Worm (Caenorhabditis elegans): ENCODE data around the gene F07H5.13.

DNA sequence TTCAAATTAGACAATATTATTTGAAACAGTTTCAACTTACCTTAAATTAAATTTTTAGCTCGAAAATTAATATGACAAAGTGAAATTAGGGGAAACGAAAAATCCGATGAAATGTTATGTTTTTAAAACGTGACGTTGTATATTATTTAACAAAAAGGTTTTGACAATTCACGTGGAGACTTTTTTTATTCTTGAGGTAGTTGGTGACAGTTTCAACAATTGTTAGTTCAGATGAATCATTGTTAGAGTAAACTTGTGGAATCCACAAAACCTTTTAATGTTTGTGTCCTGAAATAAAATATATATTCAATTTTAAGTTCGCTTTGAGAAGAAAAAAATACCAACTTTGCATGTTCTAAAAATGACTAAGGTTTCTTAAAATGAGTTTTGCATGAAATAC is 30.9 kb upstream of the F07H5.13 start, which contains the start of gene fut-1:
- TF ChIP-seq repo-1 (tag; optimal IDR thresholded peaks at IDR 0.05) = no peak
- TF ChIP-seq nhr-179 (tag; optimal IDR thresholded peaks at IDR 0.05) = no peak
